Fruit fly (Drosophila melanogaster): Measurements from ENCODE around the gene CG45072.

CG45072 gene

dm6 chr3R:30092700-30093044 is 30.4 kb downstream of the CG45072 start (continued):
- TF ChIP-seq Smox (GFP tag; optimal IDR thresholded peaks at IDR 0.05): peak; percentile 20
- TF ChIP-seq CG11294 (GFP tag; IDR thresholded peaks at IDR 0.05): peak; percentile 55
- TF ChIP-seq Met (GFP tag; optimal IDR thresholded peaks at IDR 0.05): peak; percentile 46
- TF ChIP-seq dsx (GFP tag; optimal IDR thresholded peaks at IDR 0.05; ENCODE audit: poor library complexity, severe bottlenecking): no peak
- peak; percentile 57 for TF ChIP-seq achi (GFP tag; optimal IDR thresholded peaks at IDR 0.05)
- no peak for TF ChIP-seq fd85E (GFP tag; optimal IDR thresholded peaks at IDR 0.05)
- peak; percentile 29 for TF ChIP-seq lz (GFP tag; optimal IDR thresholded peaks at IDR 0.05)
- no peak for TF ChIP-seq Ets96B (tag; optimal IDR thresholded peaks at IDR 0.05)
- peak; percentile 49 for TF ChIP-seq topi (GFP tag; optimal IDR thresholded peaks at IDR 0.05)
- peak in 1 of 2 experiments; percentile 62 for TF ChIP-seq salr (GFP tag; optimal IDR thresholded peaks at IDR 0.05)
- TF ChIP-seq CG8632 (GFP tag; optimal IDR thresholded peaks at IDR 0.05): no peak
- no peak for TF ChIP-seq CG6854 (GFP tag; optimal IDR thresholded peaks at IDR 0.05)
- TF ChIP-seq CG6163 (GFP tag; IDR thresholded peaks at IDR 0.05): peak; percentile 82
- peak; percentile 19 for TF ChIP-seq Blimp-1 (GFP tag; optimal IDR thresholded peaks at IDR 0.05)
- TF ChIP-seq ss (GFP tag; optimal IDR thresholded peaks at IDR 0.05): no peak
- TF ChIP-seq OdsH (GFP tag; optimal IDR thresholded peaks at IDR 0.05): peak; percentile 71
- peak; percentile 74 for TF ChIP-seq dac (GFP tag; optimal IDR thresholded peaks at IDR 0.05)
- peak; percentile 62 for TF ChIP-seq CG4318 (GFP tag; optimal IDR thresholded peaks at IDR 0.05)
- TF ChIP-seq Ets21C (GFP tag; optimal IDR thresholded peaks at IDR 0.05): peak; percentile 13
- TF ChIP-seq CG6276 (GFP tag; optimal IDR thresholded peaks at IDR 0.05): peak; percentile 54
- TF ChIP-seq CG8119 (GFP tag; IDR thresholded peaks at IDR 0.05): peak; percentile 79
- no peak for TF ChIP-seq fkh (GFP tag; optimal IDR thresholded peaks at IDR 0.05)
- TF ChIP-seq CG9139 (GFP tag; optimal IDR thresholded peaks at IDR 0.05): no peak
- TF ChIP-seq cyc (GFP tag; optimal IDR thresholded peaks at IDR 0.05): peak; percentile 41
- TF ChIP-seq svp (GFP tag): peak; percentile 52
- peak; percentile 84 for TF ChIP-seq CG15336 (GFP tag; IDR thresholded peaks at IDR 0.05)
- TF ChIP-seq CG3919 (GFP tag; optimal IDR thresholded peaks at IDR 0.05): peak; percentile 57
- peak; percentile 9 for TF ChIP-seq vri (GFP tag; optimal IDR thresholded peaks at IDR 0.05)
- peak; percentile 31 for TF ChIP-seq Sox14 (GFP tag; optimal IDR thresholded peaks at IDR 0.05)
- peak; percentile 59 for TF ChIP-seq Lpt (GFP tag; optimal IDR thresholded peaks at IDR 0.05)

dm6 chr3R:30091795-30092699 is 31.0 kb downstream of the CG45072 start:
- TF ChIP-seq lz (GFP tag; optimal IDR thresholded peaks at IDR 0.05) (no peak), CG16779 (tag; optimal IDR thresholded peaks at IDR 0.05) (no peak), CG11294 (GFP tag; IDR thresholded peaks at IDR 0.05) (no peak), dac (GFP tag; optimal IDR thresholded peaks at IDR 0.05) (no peak), ss (GFP tag; optimal IDR thresholded peaks at IDR 0.05) (no peak)

dm6 chr3R:30090261-30091006 is 32.6 kb downstream of the CG45072 start:
- peak; percentile 21 for TF ChIP-seq CG16779 (tag; optimal IDR thresholded peaks at IDR 0.05)
- TF ChIP-seq CG1621 (tag; optimal IDR thresholded peaks at IDR 0.05): peak; percentile 7
- TF ChIP-seq CG3032 (tag; optimal IDR thresholded peaks at IDR 0.05): peak; percentile 18
- TF ChIP-seq Eip78C (GFP tag): peak; percentile 22
- TF ChIP-seq topi (GFP tag; optimal IDR thresholded peaks at IDR 0.05): no peak
- no peak for TF ChIP-seq CG11902 (GFP tag; optimal IDR thresholded peaks at IDR 0.05)
- TF ChIP-seq net (GFP tag; optimal IDR thresholded peaks at IDR 0.05): no peak
- TF ChIP-seq Sox15 (GFP tag; optimal IDR thresholded peaks at IDR 0.05): no peak
- TF ChIP-seq svp (GFP tag): no peak
- TF ChIP-seq Blimp-1 (GFP tag; optimal IDR thresholded peaks at IDR 0.05): peak; percentile 66
- TF ChIP-seq spab (GFP tag; optimal IDR thresholded peaks at IDR 0.05): peak; percentile 2
- TF ChIP-seq CG6792 (GFP tag; optimal IDR thresholded peaks at IDR 0.05): no peak
- TF ChIP-seq Ets21C (GFP tag; optimal IDR thresholded peaks at IDR 0.05): no peak
- no peak for TF ChIP-seq CG15336 (GFP tag; IDR thresholded peaks at IDR 0.05)
- TF ChIP-seq CG31627 (GFP tag; optimal IDR thresholded peaks at IDR 0.05): no peak
- TF ChIP-seq CG9139 (GFP tag; optimal IDR thresholded peaks at IDR 0.05): peak; percentile 26
- no peak for TF ChIP-seq CG3919 (GFP tag; optimal IDR thresholded peaks at IDR 0.05)
- no peak for TF ChIP-seq CG8319 (GFP tag; optimal IDR thresholded peaks at IDR 0.05)
- no peak for TF ChIP-seq CG6854 (GFP tag; optimal IDR thresholded peaks at IDR 0.05)
- no peak for TF ChIP-seq CG8632 (GFP tag; optimal IDR thresholded peaks at IDR 0.05)
- no peak for TF ChIP-seq CG7368 (GFP tag; optimal IDR thresholded peaks at IDR 0.05)
- TF ChIP-seq acj6 (GFP tag; optimal IDR thresholded peaks at IDR 0.05): no peak
- no peak for TF ChIP-seq fkh (GFP tag; optimal IDR thresholded peaks at IDR 0.05)
- no peak for TF ChIP-seq CG34406 (GFP tag; optimal IDR thresholded peaks at IDR 0.05)
- no peak for TF ChIP-seq vri (GFP tag; optimal IDR thresholded peaks at IDR 0.05)
- no peak for TF ChIP-seq CG8119 (GFP tag; IDR thresholded peaks at IDR 0.05)

Data from whole organism, prepupa.